Worm (Caenorhabditis elegans) whole organism, midembryonic: Measurements from ENCODE around the gene hoe-1.
"Not testable (repeated sequence)": the region's sequence is repeated elsewhere in the genome, so short reads cannot be mapped to it uniquely, and the experiment has no call there.

Experiments
- T22C8.4 ChIP-seq: fragments of 200-800 bp; sonication (Bioruptor generic); IDR thresholded peaks from 2 replicates; pipeline ENCODE4 v1.3.6; 2022; ENCODE audit warnings: missing genetic modification characterization, missing compliant biosample characterization
- cog-1 ChIP-seq: sonication (generic microtip); optimal IDR thresholded peaks from 2 replicates; lab custom pipeline; 2016; ENCODE audit warnings: missing genetic modification characterization, missing compliant biosample characterization
- flt-1 ChIP-seq: fragments of 200-800 bp; sonication (Bioruptor generic); IDR thresholded peaks from 2 replicates; pipeline ENCODE4 v1.3.6; 2022; ENCODE audit warnings: missing genetic modification characterization, missing compliant biosample characterization
- klf-2 ChIP-seq: fragments of 200-800 bp; sonication (Bioruptor generic); conservative IDR thresholded peaks from 2 replicates; pipeline ENCODE4 v1.3.6; 2022; ENCODE audit warnings: missing genetic modification reagents, missing genetic modification characterization, missing compliant biosample characterization
- med-1 ChIP-seq: sonication (generic microtip); optimal IDR thresholded peaks from 2 replicates; lab custom pipeline; 2017; ENCODE audit warnings: missing genetic modification characterization, mild to moderate bottlenecking, missing compliant biosample characterization, antibody characterized with exemption, missing genetic modification reagents; ENCODE audit not compliant: insufficient read depth
- ref-1 ChIP-seq: fragments of 200-800 bp; sonication (Bioruptor generic); conservative IDR thresholded peaks from 2 replicates; pipeline ENCODE4 v1.3.6; 2022; ENCODE audit warnings: missing genetic modification reagents, missing genetic modification characterization, missing compliant biosample characterization
- tab-1 ChIP-seq: fragments of 200-800 bp; sonication (Bioruptor generic); IDR thresholded peaks from 2 replicates; pipeline ENCODE4 v1.3.6; 2022; ENCODE audit warnings: missing genetic modification characterization, missing compliant biosample characterization
- ztf-23 ChIP-seq: fragments of 200-800 bp; sonication (Bioruptor generic); IDR thresholded peaks from 2 replicates; pipeline ENCODE4 v1.3.6; 2022; ENCODE audit warnings: missing genetic modification reagents, missing genetic modification characterization, missing compliant biosample characterization
- ztf-29 ChIP-seq: fragments of 200-800 bp; sonication (Bioruptor generic); IDR thresholded peaks from 2 replicates; pipeline ENCODE4 v1.3.6; 2022; ENCODE audit warnings: missing genetic modification reagents, missing genetic modification characterization, missing compliant biosample characterization

Gene hoe-1

DNA sequence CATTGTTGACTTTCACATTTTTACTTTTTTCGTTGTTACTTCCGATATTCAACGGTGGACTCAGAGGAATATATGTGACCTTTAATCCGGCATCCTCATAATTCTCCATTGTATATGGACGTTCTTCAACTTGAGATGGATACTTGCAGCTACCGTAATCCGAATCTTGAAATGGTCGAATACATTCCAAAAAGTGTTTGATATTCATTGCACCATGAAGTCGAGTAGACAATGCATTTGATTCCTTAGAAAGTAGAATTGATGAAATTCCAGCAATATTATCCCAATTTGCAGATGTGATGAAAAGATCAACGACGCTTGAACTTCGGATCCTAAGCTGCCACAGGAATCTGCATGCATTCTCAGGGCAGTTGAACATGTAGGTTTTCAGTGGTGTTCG, 1.6 kb downstream of the hoe-1 start:
- TF ChIP-seq klf-2 (GFP tag; lab: Robert Waterston, UW) (no peak), ztf-29 (GFP tag; lab: Robert Waterston, UW) (no peak), ref-1 (GFP tag; lab: Robert Waterston, UW) (no peak), cog-1 (tag; lab: Kevin White, UChicago) (no peak), flt-1 (GFP tag; lab: Robert Waterston, UW) (no peak), med-1 (GFP tag; lab: Kevin White, UChicago) (no peak), ztf-23 (GFP tag; lab: Robert Waterston, UW) (no peak), T22C8.4 (GFP tag; lab: Robert Waterston, UW) (no peak), tab-1 (GFP tag; lab: Robert Waterston, UW) (no peak)

DNA sequence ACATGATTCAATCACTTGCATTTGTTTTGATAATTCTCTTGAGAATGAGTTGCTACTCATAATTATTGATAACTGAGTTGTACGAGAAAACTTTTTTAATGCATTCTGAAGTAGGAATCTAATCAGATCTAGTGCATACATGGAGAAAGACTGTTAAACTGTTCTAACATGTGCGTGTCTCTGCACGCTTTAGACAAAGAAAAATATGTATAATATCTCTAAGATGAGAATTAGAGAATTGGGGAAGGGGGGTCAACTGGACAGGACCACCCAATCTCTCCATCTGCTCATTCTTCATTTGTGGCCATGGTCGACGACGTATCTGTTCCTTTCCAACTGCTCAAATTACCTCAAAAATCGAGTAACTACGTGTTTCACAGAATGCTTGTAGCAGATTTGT, 6.8 kb downstream of the hoe-1 start, which contains the start of gene fbxb-78:
Gene fbxb-78 (plus strand): TSS at position 301 of the 400 bp plus-strand sequence.
- TF ChIP-seq ref-1 (GFP tag; lab: Robert Waterston, UW) (no peak), cog-1 (tag; lab: Kevin White, UChicago) (no peak), ztf-29 (GFP tag; lab: Robert Waterston, UW) (no peak), med-1 (GFP tag; lab: Kevin White, UChicago) (no peak), klf-2 (GFP tag; lab: Robert Waterston, UW) (no peak), flt-1 (GFP tag; lab: Robert Waterston, UW) (no peak), ztf-23 (GFP tag; lab: Robert Waterston, UW) (no peak), T22C8.4 (GFP tag; lab: Robert Waterston, UW) (no peak), tab-1 (GFP tag; lab: Robert Waterston, UW) (no peak)

DNA sequence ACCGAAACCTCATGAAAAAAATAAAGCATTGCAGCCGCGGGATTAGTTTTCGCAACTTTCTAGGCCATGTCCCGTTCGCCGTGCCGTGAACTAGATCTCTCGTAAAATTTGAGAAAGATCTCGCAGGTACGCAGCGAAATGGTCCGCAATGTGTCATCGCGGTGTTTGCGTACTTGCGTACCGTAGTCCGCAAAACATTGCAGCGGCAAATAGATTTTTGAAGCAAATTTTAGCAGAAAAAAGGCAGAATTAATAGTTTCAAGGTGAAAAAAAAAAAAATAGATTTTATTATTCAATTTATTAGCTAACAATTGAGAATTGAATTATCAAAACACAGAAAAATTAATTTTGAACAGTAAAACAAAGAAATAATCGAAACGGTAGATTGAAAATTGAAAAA, 16.1 kb downstream of the hoe-1 start:
- peak; percentile 31; the same call in 1 of the 2 replicates for TF ChIP-seq ztf-29 (GFP tag; lab: Robert Waterston, UW)
- peak; percentile 49 for TF ChIP-seq cog-1 (tag; lab: Kevin White, UChicago)
- TF ChIP-seq klf-2 (GFP tag; lab: Robert Waterston, UW), result peak; percentile 71
- TF ChIP-seq flt-1 (GFP tag; lab: Robert Waterston, UW), result peak; percentile 66
- peak; percentile 90 for TF ChIP-seq ztf-23 (GFP tag; lab: Robert Waterston, UW)
- peak; percentile 40; the same call in 1 of the 2 replicates for TF ChIP-seq T22C8.4 (GFP tag; lab: Robert Waterston, UW)

DNA sequence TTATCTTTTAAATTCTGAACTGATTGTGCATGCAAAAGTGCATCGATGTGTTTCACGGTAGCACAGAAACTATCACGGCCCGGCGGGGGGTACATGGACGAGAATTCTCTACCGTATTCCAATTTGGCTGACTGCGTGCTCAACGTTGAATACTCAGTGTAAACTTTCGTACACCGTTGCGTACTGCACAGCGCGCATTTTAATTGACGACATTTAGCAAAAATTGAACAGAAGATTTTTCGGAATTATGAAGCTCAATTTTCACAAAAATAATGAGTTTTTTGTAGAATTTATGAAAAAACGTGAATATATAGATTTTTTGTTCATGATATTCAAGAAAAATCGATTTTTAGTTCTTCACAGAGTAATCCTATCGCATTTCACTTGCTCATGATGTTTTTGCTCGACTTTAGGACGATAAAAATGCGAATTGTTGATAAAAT, 18.6 kb downstream of the hoe-1 start:
- TF ChIP-seq T22C8.4 (GFP tag; lab: Robert Waterston, UW) (peak; percentile 60), klf-2 (GFP tag; lab: Robert Waterston, UW) (peak; percentile 68; the same call in 1 of the 2 replicates), ref-1 (GFP tag; lab: Robert Waterston, UW) (0 out of 2 replicates have a peak, but pooled peaks have one; percentile 20), cog-1 (tag; lab: Kevin White, UChicago) (peak; percentile 49), tab-1 (GFP tag; lab: Robert Waterston, UW) (0 out of 2 replicates have a peak, but pooled peaks have one; percentile 59), ztf-23 (GFP tag; lab: Robert Waterston, UW) (peak; percentile 95), flt-1 (GFP tag; lab: Robert Waterston, UW) (peak; percentile 90)

DNA sequence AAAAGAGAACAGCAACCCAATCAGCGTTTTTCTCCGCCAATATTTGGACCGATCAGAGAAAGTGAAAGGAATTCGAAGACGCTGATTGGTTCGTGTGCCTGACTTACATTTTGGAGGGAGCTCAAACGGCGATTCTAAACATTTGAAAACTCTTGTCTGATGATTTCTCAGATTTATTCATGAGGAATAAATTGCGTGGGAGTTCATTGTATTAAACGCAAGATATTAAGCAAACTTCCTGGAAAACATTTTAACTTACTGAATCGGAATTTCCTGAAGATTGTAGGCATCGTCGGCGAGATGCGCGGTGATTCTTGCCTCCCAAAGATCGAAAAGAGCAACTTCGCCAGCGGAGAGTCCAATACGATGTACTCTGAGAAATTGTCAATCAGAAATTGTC, 19.5 kb downstream of the hoe-1 start, which contains the start of gene K08F11.1:
Gene K08F11.1 (plus strand): TSS at position 301 of the 400 bp plus-strand sequence.
- TF ChIP-seq ztf-23 (GFP tag; lab: Robert Waterston, UW), result no peak
- no peak for TF ChIP-seq med-1 (GFP tag; lab: Kevin White, UChicago)
- TF ChIP-seq tab-1 (GFP tag; lab: Robert Waterston, UW), result no peak
- no peak for TF ChIP-seq ztf-29 (GFP tag; lab: Robert Waterston, UW)
- TF ChIP-seq ref-1 (GFP tag; lab: Robert Waterston, UW), result no peak
- no peak for TF ChIP-seq cog-1 (tag; lab: Kevin White, UChicago)
- TF ChIP-seq klf-2 (GFP tag; lab: Robert Waterston, UW), result no peak
- no peak for TF ChIP-seq T22C8.4 (GFP tag; lab: Robert Waterston, UW)
- TF ChIP-seq flt-1 (GFP tag; lab: Robert Waterston, UW), result no peak

DNA sequence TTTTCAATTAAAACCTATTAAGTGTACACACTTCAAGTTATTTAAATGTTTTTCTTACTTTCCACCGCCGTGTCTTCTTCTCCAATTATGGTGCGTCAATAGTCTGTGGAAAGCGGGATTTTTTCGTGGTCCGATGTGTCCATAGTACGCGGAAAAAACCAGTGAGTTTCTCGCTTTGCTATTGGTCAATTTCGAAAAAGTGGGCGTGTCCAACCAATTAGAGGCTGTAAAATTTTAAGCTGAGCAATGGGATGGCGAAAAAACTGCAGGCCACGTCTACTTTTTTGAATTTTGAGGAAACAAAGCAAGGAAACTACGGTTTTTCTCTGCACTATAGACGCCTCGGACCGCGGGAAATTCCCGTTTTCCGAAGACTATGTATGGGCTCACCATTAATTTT, 20.4 kb downstream of the hoe-1 start:
- TF ChIP-seq flt-1 (GFP tag; lab: Robert Waterston, UW) (no peak), klf-2 (GFP tag; lab: Robert Waterston, UW) (no peak), cog-1 (tag; lab: Kevin White, UChicago) (no peak), ztf-29 (GFP tag; lab: Robert Waterston, UW) (no peak), ref-1 (GFP tag; lab: Robert Waterston, UW) (no peak), T22C8.4 (GFP tag; lab: Robert Waterston, UW) (no peak), med-1 (GFP tag; lab: Kevin White, UChicago) (no peak), ztf-23 (GFP tag; lab: Robert Waterston, UW) (no peak), tab-1 (GFP tag; lab: Robert Waterston, UW) (no peak)

DNA sequence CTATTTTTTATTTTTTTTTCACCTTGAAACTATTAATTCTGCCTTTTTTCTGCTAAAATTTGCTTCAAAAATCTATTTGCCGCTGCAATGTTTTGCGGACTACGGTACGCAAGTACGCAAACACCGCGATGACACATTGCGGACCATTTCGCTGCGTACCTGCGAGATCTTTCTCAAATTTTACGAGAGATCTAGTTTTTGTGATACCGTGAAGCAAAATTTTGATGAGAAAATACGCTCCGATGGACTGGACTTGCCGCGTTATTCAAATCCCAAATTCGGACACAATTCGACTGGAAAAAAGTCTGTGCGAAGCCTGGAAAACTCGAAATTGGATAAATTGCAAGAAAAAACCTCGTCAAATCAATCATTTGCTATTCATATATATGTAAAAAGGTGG, 23.5 kb downstream of the hoe-1 start:
- TF ChIP-seq ztf-23 (GFP tag; lab: Robert Waterston, UW) (peak; percentile 60; the same call in 1 of the 2 replicates), T22C8.4 (GFP tag; lab: Robert Waterston, UW) (peak; percentile 24; the same call in 1 of the 2 replicates)

DNA sequence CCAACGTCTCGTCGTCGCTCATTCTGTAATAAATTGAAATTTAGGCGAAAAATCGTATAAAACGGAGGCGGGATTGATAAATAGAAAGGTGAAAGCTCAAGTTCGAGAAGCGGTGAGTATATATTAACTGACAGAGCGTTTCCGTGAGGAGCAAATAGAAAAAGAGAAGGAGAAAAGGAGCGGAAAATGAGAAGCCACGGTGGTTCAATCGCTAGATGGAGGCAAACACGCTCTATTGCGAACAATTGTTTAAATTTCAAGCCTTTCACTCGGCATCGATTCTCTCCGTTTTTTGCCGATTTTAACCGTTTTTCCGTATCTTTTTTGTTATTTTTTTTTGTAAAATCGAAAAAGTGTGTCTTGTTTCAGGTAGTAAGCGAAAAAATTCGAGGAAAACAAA, 28.3 kb downstream of the hoe-1 start, which contains the start of gene miro-1:
Gene miro-1 (minus strand): TSS at position 23 of the 400 bp plus-strand sequence.
- not testable (repeated sequence) for TF ChIP-seq cog-1 (tag; lab: Kevin White, UChicago); ztf-29 (GFP tag; lab: Robert Waterston, UW); med-1 (GFP tag; lab: Kevin White, UChicago)

DNA sequence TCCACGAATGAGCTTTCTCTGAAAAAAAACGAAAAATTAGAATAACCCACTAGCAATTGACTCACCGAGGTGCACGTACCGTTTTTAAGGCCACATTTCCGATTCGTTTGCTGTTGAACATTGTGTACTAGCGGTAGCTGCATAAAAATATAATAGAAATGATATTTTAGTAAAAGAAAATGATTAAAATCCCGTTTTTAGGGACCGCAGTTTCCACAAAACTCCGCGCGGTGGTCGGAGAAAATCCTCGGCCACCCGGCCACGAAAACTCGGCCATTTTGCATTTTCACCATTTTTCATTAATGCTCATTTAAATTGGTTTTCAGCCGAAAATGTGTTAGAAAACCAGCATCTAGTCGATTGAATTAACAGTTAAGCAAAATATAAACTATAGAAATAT, 31.7 kb downstream of the hoe-1 start, which contains the start of gene yars-2:
Gene yars-2 (minus strand): TSS at position 249 of the 400 bp plus-strand sequence.
- 0 out of 2 replicates have a peak, but pooled peaks have one; percentile 37 for TF ChIP-seq ztf-23 (GFP tag; lab: Robert Waterston, UW)
- TF ChIP-seq ztf-29 (GFP tag; lab: Robert Waterston, UW), result no peak
